Worm (Caenorhabditis elegans) whole organism, midembryonic: ENCODE results near the gene clec-139.

Experiments
- T22C8.4 ChIP-seq: fragments of 200-800 bp; sonication (Bioruptor generic); IDR thresholded peaks from 2 replicates; pipeline ENCODE4 v1.3.6; 2022; ENCODE audit warnings: missing genetic modification characterization, missing compliant biosample characterization
- cog-1 ChIP-seq: sonication (generic microtip); optimal IDR thresholded peaks from 2 replicates; lab custom pipeline; 2016; ENCODE audit warnings: missing genetic modification characterization, missing compliant biosample characterization
- flt-1 ChIP-seq: fragments of 200-800 bp; sonication (Bioruptor generic); IDR thresholded peaks from 2 replicates; pipeline ENCODE4 v1.3.6; 2022; ENCODE audit warnings: missing genetic modification characterization, missing compliant biosample characterization
- klf-2 ChIP-seq: fragments of 200-800 bp; sonication (Bioruptor generic); conservative IDR thresholded peaks from 2 replicates; pipeline ENCODE4 v1.3.6; 2022; ENCODE audit warnings: missing genetic modification reagents, missing genetic modification characterization, missing compliant biosample characterization
- med-1 ChIP-seq: sonication (generic microtip); optimal IDR thresholded peaks from 2 replicates; lab custom pipeline; 2017; ENCODE audit warnings: missing genetic modification characterization, mild to moderate bottlenecking, missing compliant biosample characterization, antibody characterized with exemption, missing genetic modification reagents; ENCODE audit not compliant: insufficient read depth
- ref-1 ChIP-seq: fragments of 200-800 bp; sonication (Bioruptor generic); conservative IDR thresholded peaks from 2 replicates; pipeline ENCODE4 v1.3.6; 2022; ENCODE audit warnings: missing genetic modification reagents, missing genetic modification characterization, missing compliant biosample characterization
- tab-1 ChIP-seq: fragments of 200-800 bp; sonication (Bioruptor generic); IDR thresholded peaks from 2 replicates; pipeline ENCODE4 v1.3.6; 2022; ENCODE audit warnings: missing genetic modification characterization, missing compliant biosample characterization
- ztf-23 ChIP-seq: fragments of 200-800 bp; sonication (Bioruptor generic); IDR thresholded peaks from 2 replicates; pipeline ENCODE4 v1.3.6; 2022; ENCODE audit warnings: missing genetic modification reagents, missing genetic modification characterization, missing compliant biosample characterization
- ztf-29 ChIP-seq: fragments of 200-800 bp; sonication (Bioruptor generic); IDR thresholded peaks from 2 replicates; pipeline ENCODE4 v1.3.6; 2022; ENCODE audit warnings: missing genetic modification reagents, missing genetic modification characterization, missing compliant biosample characterization

clec-139 gene

ce11 chrII:4574658-4575057 lies 46.9 kb downstream of the clec-139 start:
- no peak for TF ChIP-seq klf-2 (GFP tag; lab: Robert Waterston, UW)
- no peak for TF ChIP-seq ref-1
- TF ChIP-seq ztf-23 = no peak
- TF ChIP-seq flt-1 (GFP tag; lab: Robert Waterston, UW) = no peak
- no peak for TF ChIP-seq tab-1 (GFP tag; lab: Robert Waterston, UW)
- no peak for TF ChIP-seq T22C8.4
- no peak for TF ChIP-seq cog-1 (tag; lab: Kevin White, UChicago)
- no peak for TF ChIP-seq ztf-29 (GFP tag; lab: Robert Waterston, UW)
- no peak for TF ChIP-seq med-1

ce11 chrII:4573084-4573483 lies 48.5 kb downstream of the clec-139 start:
- TF ChIP-seq ref-1 (no peak), klf-2 (GFP tag; lab: Robert Waterston, UW) (no peak), cog-1 (tag; lab: Kevin White, UChicago) (no peak), T22C8.4 (no peak), med-1 (no peak), ztf-23 (no peak), tab-1 (GFP tag; lab: Robert Waterston, UW) (no peak), ztf-29 (GFP tag; lab: Robert Waterston, UW) (no peak), flt-1 (GFP tag; lab: Robert Waterston, UW) (no peak)

ce11 chrII:4572579-4572978 lies 49.0 kb downstream of the clec-139 start:
- no peak for TF ChIP-seq ztf-23

- no peak for TF ChIP-seq ztf-29 (GFP tag; lab: Robert Waterston, UW)
- no peak for TF ChIP-seq med-1
- TF ChIP-seq ztf-23 = no peak
- no peak for TF ChIP-seq cog-1 (tag; lab: Kevin White, UChicago)
Measured at ce11 chrII:4571868-4572267, 49.7 kb downstream of the clec-139 start, which contains the start of gene vab-1. Gene vab-1, plus strand, starts transcription at chrII:4572000.

- 0 out of 2 replicates have a peak, but pooled peaks have one; percentile 48 for TF ChIP-seq flt-1 (GFP tag; lab: Robert Waterston, UW)
- TF ChIP-seq ztf-23 = peak; percentile 54; the same call in 1 of the 2 replicates
- TF ChIP-seq ref-1 = no peak
Measured at ce11 chrII:4571112-4571511, 50.4 kb downstream of the clec-139 start.
